Fruit fly (Drosophila melanogaster) whole organism, embryonic: ENCODE results near the gene PolA1.

Experiments used
- Ada2b ChIP-seq: fragments of 200-800 bp; sonication (Bioruptor generic); IDR thresholded peaks from 2 replicates; pipeline ENCODE4 v1.3.6; 2022; ENCODE audit warnings: missing biosample characterization, missing genetic modification characterization
- CG11398 ChIP-seq: fragments of 200-800 bp; sonication (Bioruptor generic); optimal IDR thresholded peaks from 2 replicates; lab custom pipeline; 2016; ENCODE audit warnings: missing biosample characterization, missing genetic modification characterization
- CG12104 ChIP-seq: fragments of 200-800 bp; sonication (Bioruptor generic); optimal IDR thresholded peaks from 3 replicates; lab custom pipeline; 2016; ENCODE audit warnings: missing biosample characterization, missing genetic modification characterization
- CG13424 ChIP-seq: fragments of 200-800 bp; sonication (Bioruptor generic); optimal IDR thresholded peaks from 2 replicates; lab custom pipeline; 2019; ENCODE audit warnings: missing biosample characterization, mild to moderate bottlenecking, missing genetic modification characterization, moderate library complexity
- CG13894 ChIP-seq: fragments of 200-800 bp; sonication (Bioruptor generic); optimal IDR thresholded peaks from 3 replicates; lab custom pipeline; 2018; ENCODE audit warnings: missing biosample characterization, mild to moderate bottlenecking, missing genetic modification characterization, moderate library complexity
- CG14050 ChIP-seq: fragments of 200-800 bp; sonication (Bioruptor generic); IDR thresholded peaks from 3 replicates; pipeline ENCODE4 v1.3.6; 2022; ENCODE audit warnings: missing biosample characterization, missing genetic modification characterization
- CG14441 ChIP-seq: fragments of 200-800 bp; sonication (Bioruptor generic); IDR thresholded peaks from 2 replicates; pipeline ENCODE4 v1.3.6; 2022; ENCODE audit warnings: missing biosample characterization, missing genetic modification characterization
- CG1603 ChIP-seq: fragments of 200-800 bp; sonication (Bioruptor generic); optimal IDR thresholded peaks from 2 replicates; lab custom pipeline; 2019; ENCODE audit warnings: missing biosample characterization, mild to moderate bottlenecking, missing genetic modification characterization, moderate library complexity
- CG17568 ChIP-seq: fragments of 200-800 bp; sonication (Bioruptor generic); optimal IDR thresholded peaks from 2 replicates; lab custom pipeline; 2018; ENCODE audit warnings: missing biosample characterization, mild to moderate bottlenecking, missing genetic modification characterization, moderate library complexity
- CG2712 ChIP-seq: fragments of 200-800 bp; optimal IDR thresholded peaks from 3 replicates; lab custom pipeline; 2019; ENCODE audit warnings: missing biosample characterization, mild to moderate bottlenecking, missing genetic modification characterization, moderate library complexity
- CG30431 ChIP-seq: fragments of 200-800 bp; sonication (Bioruptor generic); optimal IDR thresholded peaks from 2 replicates; lab custom pipeline; 2017; ENCODE audit warnings: missing biosample characterization, missing genetic modification characterization
- CG32772 ChIP-seq: fragments of 200-800 bp; sonication (Bioruptor generic); IDR thresholded peaks from 2 replicates; pipeline ENCODE4 v1.3.6; 2022; ENCODE audit warnings: missing biosample characterization, missing genetic modification characterization
- CG33213 ChIP-seq: fragments of 200-800 bp; sonication (Bioruptor generic); optimal IDR thresholded peaks from 3 replicates; lab custom pipeline; 2016; ENCODE audit warnings: missing biosample characterization, missing genetic modification characterization
- CG5953 ChIP-seq: fragments of 200-800 bp; sonication (Bioruptor generic); IDR thresholded peaks from 2 replicates; pipeline ENCODE4 v1.3.6; 2022; ENCODE audit warnings: missing biosample characterization, missing genetic modification characterization
- CG6791 ChIP-seq: fragments of 200-800 bp; sonication (Bioruptor generic); IDR thresholded peaks from 3 replicates; pipeline ENCODE4 v1.3.6; 2022; ENCODE audit warnings: missing biosample characterization, missing genetic modification characterization; ENCODE audit not compliant: partially characterized antibody
- CG9727 ChIP-seq: fragments of 200-800 bp; sonication (Bioruptor generic); optimal IDR thresholded peaks from 3 replicates; lab custom pipeline; 2017; ENCODE audit warnings: missing biosample characterization, mild to moderate bottlenecking, missing genetic modification characterization
- CrebB ChIP-seq: fragments of 200-800 bp; sonication (Bioruptor generic); optimal IDR thresholded peaks from 3 replicates; lab custom pipeline; 2018; ENCODE audit warnings: missing biosample characterization, mild to moderate bottlenecking, missing genetic modification characterization
- Drgx ChIP-seq: fragments of 200-800 bp; sonication (Bioruptor generic); IDR thresholded peaks from 2 replicates; pipeline ENCODE4 v1.3.6; 2022; ENCODE audit warnings: missing biosample characterization, missing genetic modification characterization
- E2f1 ChIP-seq: fragments of 200-800 bp; sonication (Bioruptor generic); IDR thresholded peaks from 2 replicates; pipeline ENCODE4 v1.3.6; 2022; ENCODE audit warnings: missing biosample characterization, missing genetic modification characterization
- Ets97D ChIP-seq: fragments of 200-800 bp; sonication (Bioruptor generic); optimal IDR thresholded peaks from 3 replicates; lab custom pipeline; 2016; ENCODE audit warnings: missing biosample characterization, missing genetic modification characterization
- GATAe ChIP-seq: fragments of 200-800 bp; sonication (Bioruptor generic); conservative IDR thresholded peaks from 2 replicates; pipeline ENCODE4 v1.3.6; 2022; ENCODE audit warnings: missing biosample characterization, missing genetic modification characterization
- Gsc ChIP-seq: fragments of 200-800 bp; sonication (Bioruptor generic); IDR thresholded peaks from 2 replicates; pipeline ENCODE4 v1.3.6; 2022; ENCODE audit warnings: missing biosample characterization, missing genetic modification characterization
- Ptx1 ChIP-seq: fragments of 200-800 bp; sonication (Bioruptor generic); IDR thresholded peaks from 2 replicates; pipeline ENCODE4 v1.3.6; 2022; ENCODE audit warnings: missing biosample characterization, missing genetic modification characterization
- Rfx ChIP-seq: fragments of 200-800 bp; sonication (Bioruptor generic); IDR thresholded peaks from 2 replicates; pipeline ENCODE4 v1.3.6; 2022; ENCODE audit warnings: missing biosample characterization, missing genetic modification characterization
- Sox102F ChIP-seq: fragments of 200-800 bp; sonication (Bioruptor generic); optimal IDR thresholded peaks from 2 replicates; lab custom pipeline; 2018; ENCODE audit warnings: missing biosample characterization, mild to moderate bottlenecking, missing genetic modification characterization, moderate library complexity
- Xrp1 ChIP-seq: fragments of 200-800 bp; sonication (Bioruptor generic); IDR thresholded peaks from 2 replicates; pipeline ENCODE4 v1.3.6; 2022; ENCODE audit warnings: missing biosample characterization, missing genetic modification characterization
- bsh ChIP-seq, 2 experiments: fragments of 200-800 bp; sonication (Bioruptor generic); optimal IDR thresholded peaks; 2 replicates each; lab custom pipeline; 2017 to 2018; ENCODE audit warnings: mild to moderate bottlenecking in 2 of 2, missing biosample characterization in 2 of 2, missing genetic modification characterization in 2 of 2, moderate library complexity in 1 of 2
- btn ChIP-seq: fragments of 200-800 bp; sonication (Bioruptor generic); optimal IDR thresholded peaks from 2 replicates; lab custom pipeline; 2016; ENCODE audit warnings: missing biosample characterization, missing genetic modification characterization
- chif ChIP-seq, 2 experiments: fragments of 200-800 bp; sonication (Bioruptor generic); optimal IDR thresholded peaks; 3 replicates each; lab custom pipeline; 2016; ENCODE audit warnings: missing biosample characterization in 2 of 2, missing genetic modification characterization in 2 of 2
- corto ChIP-seq: fragments of 200-800 bp; sonication (Bioruptor generic); optimal IDR thresholded peaks from 2 replicates; lab custom pipeline; 2016; ENCODE audit warnings: missing biosample characterization, mild to moderate bottlenecking, missing genetic modification characterization, moderate library complexity
- dan ChIP-seq: fragments of 200-800 bp; sonication (Bioruptor generic); IDR thresholded peaks from 2 replicates; pipeline ENCODE4 v1.3.6; 2022; ENCODE audit warnings: missing biosample characterization, missing genetic modification characterization
- dmrt11E ChIP-seq: fragments of 200-800 bp; sonication (Bioruptor generic); optimal IDR thresholded peaks from 3 replicates; lab custom pipeline; 2018; ENCODE audit warnings: missing biosample characterization, mild to moderate bottlenecking, missing genetic modification characterization, moderate library complexity
- dmrt99B ChIP-seq: fragments of 200-800 bp; sonication (Bioruptor generic); optimal IDR thresholded peaks from 2 replicates; lab custom pipeline; 2018; ENCODE audit warnings: missing biosample characterization, mild to moderate bottlenecking, missing genetic modification characterization, moderate library complexity
- fd3F ChIP-seq: fragments of 200-800 bp; sonication (Bioruptor generic); optimal IDR thresholded peaks from 2 replicates; lab custom pipeline; 2018; ENCODE audit warnings: missing biosample characterization, mild to moderate bottlenecking, missing genetic modification characterization, moderate library complexity
- fu2 ChIP-seq: fragments of 200-800 bp; sonication (Bioruptor generic); optimal IDR thresholded peaks from 2 replicates; lab custom pipeline; 2016; ENCODE audit warnings: missing biosample characterization, missing genetic modification characterization
- gcm ChIP-seq: fragments of 200-800 bp; sonication (Bioruptor generic); optimal IDR thresholded peaks from 2 replicates; lab custom pipeline; 2019; ENCODE audit warnings: missing biosample characterization, mild to moderate bottlenecking, missing genetic modification characterization, moderate library complexity
- gem ChIP-seq: fragments of 200-800 bp; sonication (Bioruptor generic); optimal IDR thresholded peaks from 2 replicates; lab custom pipeline; 2019; ENCODE audit warnings: missing biosample characterization, mild to moderate bottlenecking, missing genetic modification characterization, moderate library complexity
- hth ChIP-seq: fragments of >200 bp; optimal IDR thresholded peaks from 2 replicates; lab custom pipeline; 2017; ENCODE audit warnings: inconsistent platforms
- lilli ChIP-seq: fragments of 200-800 bp; sonication (Bioruptor generic); optimal IDR thresholded peaks from 3 replicates; lab custom pipeline; 2016; ENCODE audit warnings: missing biosample characterization, missing genetic modification characterization
- lmd ChIP-seq: fragments of 200-800 bp; sonication (Bioruptor generic); IDR thresholded peaks from 2 replicates; pipeline ENCODE4 v1.3.6; 2022; ENCODE audit warnings: missing biosample characterization, missing genetic modification characterization
- mld ChIP-seq: fragments of 200-800 bp; sonication (Bioruptor generic); IDR thresholded peaks from 3 replicates; pipeline ENCODE4 v1.3.6; 2022; ENCODE audit warnings: missing biosample characterization, missing genetic modification characterization; ENCODE audit not compliant: partially characterized antibody
- otp ChIP-seq: fragments of 200-800 bp; sonication (Bioruptor generic); IDR thresholded peaks from 3 replicates; pipeline ENCODE4, ENCODE4 v1.3.6; 2022; ENCODE audit warnings: missing biosample characterization, missing genetic modification characterization
- pzg ChIP-seq: fragments of 200-800 bp; sonication (Bioruptor generic); optimal IDR thresholded peaks from 3 replicates; lab custom pipeline; 2018; ENCODE audit warnings: missing biosample characterization, mild to moderate bottlenecking, missing genetic modification characterization, moderate library complexity
- ranshi ChIP-seq: fragments of 200-800 bp; sonication (Bioruptor generic); IDR thresholded peaks from 2 replicates; pipeline ENCODE4 v1.3.6; 2022; ENCODE audit warnings: missing biosample characterization, missing genetic modification characterization
- ro ChIP-seq: fragments of 200-800 bp; sonication (Bioruptor generic); IDR thresholded peaks from 2 replicates; pipeline ENCODE4 v1.3.6; 2022; ENCODE audit warnings: missing biosample characterization, missing genetic modification characterization
- sd ChIP-seq: fragments of 200-800 bp; sonication (Bioruptor generic); optimal IDR thresholded peaks from 3 replicates; lab custom pipeline; 2018; ENCODE audit warnings: missing biosample characterization, mild to moderate bottlenecking, missing genetic modification characterization, moderate library complexity
- sens ChIP-seq: fragments of 200-800 bp; sonication (Bioruptor generic); peaks from one replicate; lab custom pipeline; 2016; ENCODE audit warnings: missing biosample characterization, missing genetic modification characterization
- sima ChIP-seq: fragments of 200-800 bp; sonication (Bioruptor generic); optimal IDR thresholded peaks from 2 replicates; lab custom pipeline; 2016; ENCODE audit warnings: missing biosample characterization, missing genetic modification characterization
- sisA ChIP-seq: fragments of 200-800 bp; sonication (Bioruptor generic); IDR thresholded peaks from 2 replicates; pipeline ENCODE4 v1.3.6; 2022; ENCODE audit warnings: missing biosample characterization, missing genetic modification characterization
- tgo ChIP-seq: fragments of 200-800 bp; sonication (Bioruptor generic); IDR thresholded peaks from 3 replicates; pipeline ENCODE4 v1.3.6; 2022; ENCODE audit warnings: missing biosample characterization, missing genetic modification characterization
- toy ChIP-seq: fragments of 200-800 bp; sonication (Bioruptor generic); IDR thresholded peaks from 2 replicates; pipeline ENCODE4 v1.3.6; 2022; ENCODE audit warnings: missing biosample characterization, missing genetic modification characterization
- vvl ChIP-seq: fragments of 200-800 bp; sonication (Bioruptor generic); IDR thresholded peaks from 2 replicates; pipeline ENCODE4 v1.3.6; 2022; ENCODE audit warnings: missing biosample characterization, missing genetic modification characterization
- wor ChIP-seq: fragments of 200-800 bp; sonication (Bioruptor generic); IDR thresholded peaks from 2 replicates; pipeline ENCODE4 v1.3.6; 2022; ENCODE audit warnings: missing biosample characterization, missing genetic modification characterization

PolA1 gene

DNA sequence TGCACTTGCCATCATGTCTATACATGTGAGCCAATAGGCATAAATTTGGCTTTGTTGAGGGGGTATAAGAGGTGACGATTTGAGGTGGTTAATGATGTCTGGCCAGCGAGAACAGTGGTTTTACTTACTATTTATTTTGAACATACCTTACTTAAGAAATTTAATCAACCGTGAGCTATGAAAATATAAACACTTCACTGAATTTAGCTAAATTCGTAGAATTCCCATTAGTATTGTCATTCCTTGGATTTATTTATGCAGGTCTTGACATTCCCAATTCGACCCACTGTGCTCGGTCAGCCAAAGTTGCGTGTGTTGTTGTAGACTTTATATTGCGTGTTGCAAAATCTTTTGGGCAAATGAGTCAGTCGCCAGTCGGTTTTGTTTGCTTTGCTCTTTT lies 16.4 kb upstream of the PolA1 start (continued):
- TF ChIP-seq CG14441 (GFP tag; lab: Robert Waterston, UW), result peak; percentile 60
- peak; percentile 29; the same call in 1 of the 2 replicates for TF ChIP-seq vvl (GFP tag; lab: Robert Waterston, UW)
- peak in 1 of 2 experiments; percentile 5 for TF ChIP-seq chif (GFP tag; optimal IDR thresholded peaks at IDR 0.05; lab: Kevin White, UChicago)
- no peak for TF ChIP-seq sd (tag; lab: Kevin White, UChicago)
- TF ChIP-seq dan (GFP tag; lab: Robert Waterston, UW), result no peak
- TF ChIP-seq wor, result 0 out of 2 replicates have a peak, but pooled peaks have one; percentile 11
- peak; percentile 39 for TF ChIP-seq CG1603 (tag; lab: Kevin White, UChicago)
- peak; percentile 40; the same call in 1 of the 3 replicates for TF ChIP-seq tgo
- 0 out of 2 replicates have a peak, but pooled peaks have one; percentile 23 for TF ChIP-seq Ada2b (GFP tag; lab: Robert Waterston, UW)
- TF ChIP-seq Gsc (GFP tag; lab: Robert Waterston, UW), result no peak
- TF ChIP-seq gcm, result no peak
- 0 out of 2 replicates have a peak, but pooled peaks have one; percentile 31 for TF ChIP-seq CG32772 (GFP tag; lab: Robert Waterston, UW)
- TF ChIP-seq corto, result no peak
- TF ChIP-seq CG30431 (GFP tag; lab: Kevin White, UChicago), result no peak
- no peak for TF ChIP-seq CG11398
- no peak for TF ChIP-seq CG13894 (tag; lab: Kevin White, UChicago)
- TF ChIP-seq hth (lab: Kevin White, UChicago), result no peak
- peak; percentile 51; the same call in 1 of the 2 replicates for TF ChIP-seq Ptx1 (GFP tag; lab: Robert Waterston, UW)
- TF ChIP-seq fd3F, result no peak
- TF ChIP-seq Sox102F (GFP tag; lab: Kevin White, UChicago), result peak; percentile 39
- no peak for TF ChIP-seq Rfx
- TF ChIP-seq sisA (GFP tag; lab: Robert Waterston, UW), result no peak
- no peak for TF ChIP-seq CG17568
- no peak for TF ChIP-seq Ets97D
- peak; percentile 85 for TF ChIP-seq sens (GFP tag; lab: Kevin White, UChicago)
- TF ChIP-seq ro, result no peak
- peak; percentile 55; the same call in 1 of the 2 replicates for TF ChIP-seq E2f1 (GFP tag; lab: Robert Waterston, UW)
- no peak for TF ChIP-seq pzg (GFP tag; lab: Kevin White, UChicago)
- peak; percentile 51 for TF ChIP-seq dmrt99B (tag; lab: Kevin White, UChicago)
- 0 out of 3 replicates have a peak, but pooled peaks have one; percentile 7 for TF ChIP-seq CG6791 (GFP tag; lab: Robert Waterston, UW)
- no peak for TF ChIP-seq otp
- no peak for TF ChIP-seq fu2
- TF ChIP-seq lilli (GFP tag; lab: Kevin White, UChicago), result no peak
- TF ChIP-seq CG13424 (tag; lab: Kevin White, UChicago), result no peak
- TF ChIP-seq CG33213, result no peak
- TF ChIP-seq, all 482 proteins: peak for 31

DNA sequence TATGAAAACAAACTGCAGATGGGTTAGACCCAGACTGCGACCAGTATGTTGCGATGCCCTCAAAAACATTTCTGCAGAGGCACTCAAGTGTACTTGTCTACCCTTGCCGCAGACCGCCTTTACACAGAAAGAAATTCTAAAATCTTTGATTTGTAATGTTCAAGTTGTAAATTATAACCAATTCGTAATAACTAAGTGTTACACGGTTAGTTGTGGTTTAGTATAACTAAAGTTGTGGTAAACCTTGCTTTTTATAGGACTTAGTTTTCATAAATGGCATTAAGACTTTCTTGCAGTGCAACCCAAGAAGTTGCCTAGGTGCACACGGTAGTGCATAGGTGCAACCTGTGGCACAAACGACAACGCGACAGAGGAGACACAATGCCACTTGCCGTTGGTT lies 10.5 kb upstream of the PolA1 start:
- TF ChIP-seq dmrt11E (tag; lab: Kevin White, UChicago) (peak; percentile 48), toy (GFP tag; lab: Robert Waterston, UW) (no peak), ranshi (GFP tag; lab: Robert Waterston, UW) (peak; percentile 19; the same call in 1 of the 2 replicates), GATAe (GFP tag; lab: Robert Waterston, UW) (no peak), lmd (GFP tag; lab: Robert Waterston, UW) (no peak), sima (GFP tag; lab: Kevin White, UChicago) (no peak), Drgx (GFP tag; lab: Robert Waterston, UW) (peak; percentile 76), CG14441 (GFP tag; lab: Robert Waterston, UW) (no peak), btn (GFP tag; lab: Kevin White, UChicago) (no peak), CG9727 (GFP tag; lab: Kevin White, UChicago) (peak; percentile 13), CG1603 (tag; lab: Kevin White, UChicago) (peak; percentile 1), Xrp1 (GFP tag; lab: Robert Waterston, UW) (peak; percentile 17; the same call in 1 of the 2 replicates), sens (GFP tag; lab: Kevin White, UChicago) (peak; percentile 68), CG5953 (GFP tag; lab: Robert Waterston, UW) (no peak), CG14050 (GFP tag; lab: Robert Waterston, UW) (no peak), CG2712 (tag; lab: Kevin White, UChicago) (peak; percentile 29), gem (tag; lab: Kevin White, UChicago) (peak; percentile 8), CrebB (no peak), bsh (GFP tag; optimal IDR thresholded peaks at IDR 0.05; lab: Kevin White, UChicago) (peak in 1 of 2 experiments; percentile 67), CG12104 (no peak), mld (GFP tag; lab: Robert Waterston, UW) (no peak)
